Worm (Caenorhabditis elegans): ENCODE measurements around the gene cyp-32B1.
A peak's percentile ranks its signal among the peaks of the same experiment; 100 is the strongest.

cyp-32B1 gene

ce11 chrV:2192117-2192516 lies 9.1 kb downstream of the cyp-32B1 start, which contains the start of gene nhr-13:
Gene nhr-13 (plus strand): TSS chrV:2192485.
- TF ChIP-seq egl-27 (tag; optimal IDR thresholded peaks at IDR 0.05) = no peak
- TF ChIP-seq egl-5 (tag; optimal IDR thresholded peaks at IDR 0.05) = no peak
- TF ChIP-seq unc-62 (GFP tag; optimal IDR thresholded peaks at IDR 0.05) = no peak
- TF ChIP-seq pha-4 (tag; optimal IDR thresholded peaks at IDR 0.05) = peak; percentile 9
- TF ChIP-seq skn-1 (tag; optimal IDR thresholded peaks at IDR 0.05) = peak; percentile 14
- TF ChIP-seq elt-3 (tag; optimal IDR thresholded peaks at IDR 0.05) = no peak
- TF ChIP-seq ceh-16 (tag; optimal IDR thresholded peaks at IDR 0.05) = no peak
- TF ChIP-seq elt-2 (tag; optimal IDR thresholded peaks at IDR 0.05) = peak; percentile 42
- no peak for TF ChIP-seq mdl-1 (tag; optimal IDR thresholded peaks at IDR 0.05)
- TF ChIP-seq tbx-2 (tag; optimal IDR thresholded peaks at IDR 0.05) = no peak
- no peak for TF ChIP-seq sea-2 (GFP tag; optimal IDR thresholded peaks at IDR 0.05)
- no peak for TF ChIP-seq ztf-4 (tag; optimal IDR thresholded peaks at IDR 0.05)
- TF ChIP-seq ceh-82 (tag; optimal IDR thresholded peaks at IDR 0.05) = no peak
- TF ChIP-seq eor-1 (tag; optimal IDR thresholded peaks at IDR 0.05) = no peak
- TF ChIP-seq zag-1 (tag; optimal IDR thresholded peaks at IDR 0.05) = no peak
- TF ChIP-seq pqm-1 (tag; optimal IDR thresholded peaks at IDR 0.05) = no peak
- no peak for TF ChIP-seq ama-1 (optimal IDR thresholded peaks at IDR 0.05)
- no peak for TF ChIP-seq nhr-25 (tag; optimal IDR thresholded peaks at IDR 0.05)
- no peak for TF ChIP-seq lin-15B (tag; optimal IDR thresholded peaks at IDR 0.05)
- TF ChIP-seq nhr-67 (tag; optimal IDR thresholded peaks at IDR 0.05) = no peak
- TF ChIP-seq ceh-9 (tag; optimal IDR thresholded peaks at IDR 0.05) = no peak
- TF ChIP-seq nhr-12 (tag; optimal IDR thresholded peaks at IDR 0.05) = no peak
- TF ChIP-seq hmg-11 (tag; optimal IDR thresholded peaks at IDR 0.05) = peak; percentile 30
- TF ChIP-seq fkh-10 (GFP tag; optimal IDR thresholded peaks at IDR 0.05) = no peak
- peak; percentile 4 for TF ChIP-seq nfya-1 (tag; optimal IDR thresholded peaks at IDR 0.05; ENCODE audit: insufficient read depth)
- TF ChIP-seq mml-1 (tag; optimal IDR thresholded peaks at IDR 0.05) = no peak

ce11 chrV:2191122-2191521 lies 10.1 kb downstream of the cyp-32B1 start, which contains the start of gene srbc-42:
Gene srbc-42 (minus strand): TSS chrV:2191222.
- TF ChIP-seq fkh-2 (tag; optimal IDR thresholded peaks at IDR 0.05) (no peak), ztf-11 (tag; optimal IDR thresholded peaks at IDR 0.05) (no peak), nhr-76 (tag; optimal IDR thresholded peaks at IDR 0.05) (no peak), ceh-28 (tag; optimal IDR thresholded peaks at IDR 0.05) (no peak), egl-5 (tag; optimal IDR thresholded peaks at IDR 0.05) (no peak), ceh-9 (tag; optimal IDR thresholded peaks at IDR 0.05) (no peak)

ce11 chrV:2190383-2190782 lies 10.8 kb downstream of the cyp-32B1 start:
- TF ChIP-seq nhr-11 (tag; optimal IDR thresholded peaks at IDR 0.05) (no peak), ceh-16 (tag; optimal IDR thresholded peaks at IDR 0.05) (no peak), nhr-237 (tag; optimal IDR thresholded peaks at IDR 0.05) (no peak), snpc-4 (tag; optimal IDR thresholded peaks at IDR 0.05) (no peak), elt-3 (tag; optimal IDR thresholded peaks at IDR 0.05) (no peak), nfya-1 (tag; optimal IDR thresholded peaks at IDR 0.05; ENCODE audit: insufficient read depth) (no peak), nhr-67 (tag; optimal IDR thresholded peaks at IDR 0.05) (no peak), pha-4 (tag; optimal IDR thresholded peaks at IDR 0.05) (no peak), ceh-28 (tag; optimal IDR thresholded peaks at IDR 0.05) (no peak), unc-62 (GFP tag; optimal IDR thresholded peaks at IDR 0.05) (no peak), sea-2 (GFP tag; optimal IDR thresholded peaks at IDR 0.05) (no peak), nhr-25 (tag; optimal IDR thresholded peaks at IDR 0.05) (no peak), daf-12 (tag; optimal IDR thresholded peaks at IDR 0.05) (no peak), fkh-10 (GFP tag; optimal IDR thresholded peaks at IDR 0.05) (no peak), tbx-2 (tag; optimal IDR thresholded peaks at IDR 0.05) (no peak), jun-1 (tag; optimal IDR thresholded peaks at IDR 0.05) (no peak), pqm-1 (tag; optimal IDR thresholded peaks at IDR 0.05) (no peak)

ce11 chrV:2187864-2188345 lies 13.3 kb downstream of the cyp-32B1 start, which contains the start of gene Y5H2B.3:
Gene Y5H2B.3 (plus strand): TSS chrV:2188295.
- TF ChIP-seq pqm-1 (tag; optimal IDR thresholded peaks at IDR 0.05) = no peak
- TF ChIP-seq pha-4 (tag; optimal IDR thresholded peaks at IDR 0.05) = no peak
- TF ChIP-seq ztf-11 (tag; optimal IDR thresholded peaks at IDR 0.05) = no peak
- TF ChIP-seq lin-15B (tag; optimal IDR thresholded peaks at IDR 0.05) = no peak
- no peak for TF ChIP-seq egl-5 (tag; optimal IDR thresholded peaks at IDR 0.05)
- peak; percentile 68 for TF ChIP-seq nfya-1 (tag; optimal IDR thresholded peaks at IDR 0.05; ENCODE audit: insufficient read depth)
- no peak for TF ChIP-seq snpc-4 (tag; optimal IDR thresholded peaks at IDR 0.05)
